Worm (Caenorhabditis elegans): ENCODE results near the gene nlp-101.
A peak's percentile ranks its signal among the peaks of the same experiment; 100 is the strongest.

nlp-101 gene

ce11 chrX:7798248-7799020 lies 40.2 kb upstream of the nlp-101 start, which contains the start of gene adm-4 (continued):
- TF ChIP-seq nhr-71 (tag; optimal IDR thresholded peaks at IDR 0.05) (peak; percentile 74), isw-1 (GFP tag; IDR thresholded peaks at IDR 0.05) (peak; percentile 24; the same call in 1 of the 2 replicates), tbx-2 (tag; optimal IDR thresholded peaks at IDR 0.05) (peak; percentile 64), ceh-8 (GFP tag; optimal IDR thresholded peaks at IDR 0.05) (no peak), irx-1 (tag; optimal IDR thresholded peaks at IDR 0.05) (peak; percentile 66), pax-3 (tag; optimal IDR thresholded peaks at IDR 0.05) (peak; percentile 59), mef-2 (tag; optimal IDR thresholded peaks at IDR 0.05) (no peak), efl-1 (optimal IDR thresholded peaks at IDR 0.05) (peak; percentile 24 to 28), efl-1 (GFP tag; optimal IDR thresholded peaks at IDR 0.05 in 1 of 2) (peak; percentile 43 to 67), swsn-7 (tag; optimal IDR thresholded peaks at IDR 0.05) (peak; percentile 58), egl-13 (tag; optimal IDR thresholded peaks at IDR 0.05) (peak; percentile 54), C16A3.4 (tag; optimal IDR thresholded peaks at IDR 0.05) (peak; percentile 8), nhr-237 (tag; optimal IDR thresholded peaks at IDR 0.05) (no peak), lir-3 (tag; optimal IDR thresholded peaks at IDR 0.05; ENCODE audit: poor library complexity) (peak; percentile 87), fkh-8 (tag; optimal IDR thresholded peaks at IDR 0.05) (peak; percentile 63), nhr-47 (tag; optimal IDR thresholded peaks at IDR 0.05) (peak; percentile 72), ztf-11 (tag; optimal IDR thresholded peaks at IDR 0.05) (peak in 1 of 2 experiments; percentile 67), nhr-12 (tag; optimal IDR thresholded peaks at IDR 0.05) (no peak), nhr-20 (tag; optimal IDR thresholded peaks at IDR 0.05) (peak; percentile 62), dpl-1 (GFP tag; optimal IDR thresholded peaks at IDR 0.05) (peak; percentile 3 to 25 (median 25)), lin-39 (tag; optimal IDR thresholded peaks at IDR 0.05) (no peak), pag-3 (tag; optimal IDR thresholded peaks at IDR 0.05; ENCODE audit: borderline replicate concordance, insufficient read depth) (no peak), Y116A8C.19 (tag; optimal IDR thresholded peaks at IDR 0.05; ENCODE audit: borderline replicate concordance) (no peak), dsc-1 (tag; optimal IDR thresholded peaks at IDR 0.05) (peak; percentile 41), mep-1 (tag; optimal IDR thresholded peaks at IDR 0.05) (peak; percentile 39), skn-1 (tag; optimal IDR thresholded peaks at IDR 0.05) (no peak), ztf-4 (tag; optimal IDR thresholded peaks at IDR 0.05) (no peak), unc-98 (GFP tag; IDR thresholded peaks at IDR 0.05) (peak; percentile 49; the same call in 1 of the 2 replicates), mdl-1 (tag; optimal IDR thresholded peaks at IDR 0.05) (peak in 1 of 2 experiments; percentile 38), nhr-90 (tag; optimal IDR thresholded peaks at IDR 0.05; ENCODE audit: poor library complexity) (peak; percentile 67), grh-1 (GFP tag; IDR thresholded peaks at IDR 0.05) (no peak), fkh-10 (GFP tag; optimal IDR thresholded peaks at IDR 0.05) (no peak)

- no peak for TF ChIP-seq pqm-1 (tag; optimal IDR thresholded peaks at IDR 0.05)
- TF ChIP-seq irx-1 (tag; optimal IDR thresholded peaks at IDR 0.05): no peak
- TF ChIP-seq xbp-1 (tag; optimal IDR thresholded peaks at IDR 0.05): no peak
- no peak for TF ChIP-seq ceh-63 (GFP tag; optimal IDR thresholded peaks at IDR 0.05)
- TF ChIP-seq unc-98 (GFP tag; IDR thresholded peaks at IDR 0.05): no peak
- TF ChIP-seq aly-2 (tag; optimal IDR thresholded peaks at IDR 0.05): no peak
- TF ChIP-seq jun-1 (tag; optimal IDR thresholded peaks at IDR 0.05): no peak
- no peak for TF ChIP-seq dpl-1 (GFP tag; optimal IDR thresholded peaks at IDR 0.05)
- no peak for TF ChIP-seq mep-1 (tag; optimal IDR thresholded peaks at IDR 0.05)
Measured at ce11 chrX:7799680-7800079, 39.0 kb upstream of the nlp-101 start, which contains the start of gene gpx-7. Gene gpx-7 (minus strand): TSS chrX:7799780.

- TF ChIP-seq ces-1 (GFP tag; optimal IDR thresholded peaks at IDR 0.05): no peak
- no peak for TF ChIP-seq ceh-88 (GFP tag; IDR thresholded peaks at IDR 0.05)
- TF ChIP-seq F16B12.6 (tag; optimal IDR thresholded peaks at IDR 0.05): no peak
- no peak for TF ChIP-seq mab-9 (GFP tag; IDR thresholded peaks at IDR 0.05)
- no peak for TF ChIP-seq C16A3.4 (tag; optimal IDR thresholded peaks at IDR 0.05)
- TF ChIP-seq lsy-2 (tag; optimal IDR thresholded peaks at IDR 0.05): no peak
- no peak for TF ChIP-seq pqm-1 (tag; optimal IDR thresholded peaks at IDR 0.05)
- no peak for TF ChIP-seq snu-23 (GFP tag; optimal IDR thresholded peaks at IDR 0.05)
- no peak for TF ChIP-seq grh-1 (GFP tag; IDR thresholded peaks at IDR 0.05)
- TF ChIP-seq dpl-1 (GFP tag; optimal IDR thresholded peaks at IDR 0.05): no peak
- TF ChIP-seq nhr-71 (tag; optimal IDR thresholded peaks at IDR 0.05): no peak
- no peak for TF ChIP-seq fos-1 (tag; optimal IDR thresholded peaks at IDR 0.05)
Measured at ce11 chrX:7800370-7800769, 38.3 kb upstream of the nlp-101 start.

Data from whole organism, L1 larva.